Worm (Caenorhabditis elegans): ENCODE measurements around the gene twk-12.

Gene twk-12

ce11 chrV:10719019-10719832 lies 51.8 kb downstream of the twk-12 start:
- TF ChIP-seq hlh-1 (tag; optimal IDR thresholded peaks at IDR 0.05) (peak; percentile 22), elt-1 (tag; optimal IDR thresholded peaks at IDR 0.05; ENCODE audit: borderline replicate concordance, insufficient read depth) (no peak), unc-120 (tag; optimal IDR thresholded peaks at IDR 0.05; ENCODE audit: poor library complexity, severe bottlenecking) (peak; percentile 52)

- TF ChIP-seq ham-2 (GFP tag; optimal IDR thresholded peaks at IDR 0.05) (peak; percentile 39), mep-1 (tag; optimal IDR thresholded peaks at IDR 0.05) (no peak), M03D4.4 (tag; optimal IDR thresholded peaks at IDR 0.05) (no peak), nhr-2 (tag; optimal IDR thresholded peaks at IDR 0.05) (no peak), ztf-11 (tag; optimal IDR thresholded peaks at IDR 0.05) (no peak), hlh-1 (tag; optimal IDR thresholded peaks at IDR 0.05) (peak; percentile 29)
Measured at ce11 chrV:10719833-10720170, 52.4 kb downstream of the twk-12 start.

ce11 chrV:10720303-10720847 lies 53.0 kb downstream of the twk-12 start:
- TF ChIP-seq elt-1 (tag; optimal IDR thresholded peaks at IDR 0.05; ENCODE audit: borderline replicate concordance, insufficient read depth) (peak; percentile 68), unc-120 (tag; optimal IDR thresholded peaks at IDR 0.05; ENCODE audit: poor library complexity, severe bottlenecking) (no peak), ceh-39 (tag; optimal IDR thresholded peaks at IDR 0.05) (no peak), hlh-1 (tag; optimal IDR thresholded peaks at IDR 0.05) (peak; percentile 98), bed-3 (GFP tag; optimal IDR thresholded peaks at IDR 0.05) (no peak), cnd-1 (tag; optimal IDR thresholded peaks at IDR 0.05) (no peak), blmp-1 (tag; optimal IDR thresholded peaks at IDR 0.05) (no peak), unc-39 (tag; optimal IDR thresholded peaks at IDR 0.05) (no peak), ces-1 (GFP tag; optimal IDR thresholded peaks at IDR 0.05) (peak; percentile 16), lin-32 (GFP tag; optimal IDR thresholded peaks at IDR 0.05) (no peak), nhr-237 (tag; optimal IDR thresholded peaks at IDR 0.05) (no peak), unc-62 (GFP tag; optimal IDR thresholded peaks at IDR 0.05) (peak; percentile 82), mab-5 (tag; optimal IDR thresholded peaks at IDR 0.05) (peak; percentile 65), nhr-76 (tag; optimal IDR thresholded peaks at IDR 0.05) (no peak), nhr-2 (tag; optimal IDR thresholded peaks at IDR 0.05) (peak; percentile 79), elt-3 (tag; optimal IDR thresholded peaks at IDR 0.05) (no peak)
